Worm (Caenorhabditis elegans) whole organism, young adult: ENCODE results near the gene R04F11.3.

Source experiments
- B0035.1 ChIP-seq: sonication (generic microtip); optimal IDR thresholded peaks from 2 replicates; lab custom pipeline; 2016; ENCODE audit warnings: missing genetic modification characterization, mild to moderate bottlenecking, missing compliant biosample characterization, missing genotype, missing genetic modification reagents
- C06A6.2 ChIP-seq: fragments of 200-800 bp; sonication (Bioruptor generic); conservative IDR thresholded peaks from 2 replicates; pipeline ENCODE4 v1.3.6; 2022; ENCODE audit warnings: missing genetic modification characterization, missing compliant biosample characterization
- C17E4.6 ChIP-seq: fragments of 200-800 bp; sonication (Bioruptor generic); IDR thresholded peaks from 2 replicates; pipeline ENCODE4 v1.3.6; 2022; ENCODE audit warnings: missing genetic modification reagents, missing genetic modification characterization, missing compliant biosample characterization
- F22D6.2 ChIP-seq: sonication (generic microtip); optimal IDR thresholded peaks from 2 replicates; lab custom pipeline; 2016; ENCODE audit warnings: mild to moderate bottlenecking, missing genetic modification characterization, missing compliant biosample characterization
- F39B2.1 ChIP-seq: fragments of 200-800 bp; sonication (Bioruptor generic); IDR thresholded peaks from 2 replicates; pipeline ENCODE4 v1.3.6; 2022; ENCODE audit warnings: missing genetic modification reagents, missing genetic modification characterization, missing compliant biosample characterization
- F52B5.7 ChIP-seq: sonication (generic microtip); optimal IDR thresholded peaks from 2 replicates; lab custom pipeline; 2016; ENCODE audit warnings: mild to moderate bottlenecking, missing genetic modification characterization, missing compliant biosample characterization
- T07F8.4 ChIP-seq: sonication (generic microtip); optimal IDR thresholded peaks from 2 replicates; lab custom pipeline; 2016; ENCODE audit warnings: mild to moderate bottlenecking, missing genetic modification characterization, moderate library complexity, missing compliant biosample characterization
- Y53F4B.3 ChIP-seq: fragments of 200-800 bp; sonication (Bioruptor generic); IDR thresholded peaks from 2 replicates; pipeline ENCODE4 v1.3.6; 2022; ENCODE audit warnings: missing genetic modification reagents, missing genetic modification characterization, missing compliant biosample characterization
- Y56A3A.18 ChIP-seq: fragments of 200-800 bp; sonication (Bioruptor generic); IDR thresholded peaks from 2 replicates; pipeline ENCODE4 v1.3.6; 2022; ENCODE audit warnings: missing genetic modification reagents, missing genetic modification characterization, missing compliant biosample characterization
- bed-1 ChIP-seq: fragments of 200-800 bp; sonication (Bioruptor generic); IDR thresholded peaks from 2 replicates; pipeline ENCODE4 v1.3.6; 2022; ENCODE audit warnings: missing genetic modification reagents, missing genetic modification characterization, missing compliant biosample characterization
- bed-2 ChIP-seq: fragments of 200-800 bp; sonication (Bioruptor generic); IDR thresholded peaks from 2 replicates; pipeline ENCODE4 v1.3.6; 2022; ENCODE audit warnings: missing genetic modification reagents, missing genetic modification characterization, missing compliant biosample characterization
- ceh-100 ChIP-seq: fragments of 200-800 bp; sonication (Bioruptor generic); IDR thresholded peaks from 2 replicates; pipeline ENCODE4 v1.3.6; 2022; ENCODE audit warnings: missing genetic modification reagents, missing genetic modification characterization, missing compliant biosample characterization
- ceh-27 ChIP-seq: fragments of 200-800 bp; sonication (Bioruptor generic); optimal IDR thresholded peaks from 2 replicates; lab custom pipeline; 2018; ENCODE audit warnings: mild to moderate bottlenecking, missing genetic modification characterization, moderate library complexity, missing compliant biosample characterization
- ceh-79 ChIP-seq: sonication (generic microtip); optimal IDR thresholded peaks from 2 replicates; lab custom pipeline; 2017; ENCODE audit warnings: mild to moderate bottlenecking, missing genetic modification characterization, missing compliant biosample characterization
- egl-44 ChIP-seq: fragments of 200-800 bp; sonication (Bioruptor generic); IDR thresholded peaks from 2 replicates; pipeline ENCODE4 v1.3.6; 2022; ENCODE audit warnings: missing genetic modification reagents, missing genetic modification characterization, missing compliant biosample characterization
- ekl-4 ChIP-seq: fragments of 200-800 bp; sonication (Bioruptor generic); IDR thresholded peaks from 2 replicates; pipeline ENCODE4 v1.3.6; 2022; ENCODE audit warnings: missing genetic modification reagents, missing genetic modification characterization, missing compliant biosample characterization
- gei-17 ChIP-seq: fragments of 200-800 bp; sonication (Bioruptor generic); optimal IDR thresholded peaks from 2 replicates; lab custom pipeline; 2018; ENCODE audit warnings: mild to moderate bottlenecking, missing genetic modification characterization, missing compliant biosample characterization
- hlh-12 ChIP-seq: sonication (generic microtip); optimal IDR thresholded peaks from 2 replicates; lab custom pipeline; 2016; ENCODE audit warnings: missing genetic modification characterization, missing compliant biosample characterization
- hsf-1 ChIP-seq: fragments of 200-800 bp; sonication (Bioruptor generic); IDR thresholded peaks from 2 replicates; pipeline ENCODE4 v1.3.6; 2022; ENCODE audit warnings: missing genetic modification reagents, missing genetic modification characterization, missing compliant biosample characterization
- lin-26 ChIP-seq: fragments of 200-800 bp; sonication (Bioruptor generic); IDR thresholded peaks from 2 replicates; pipeline ENCODE4 v1.3.6; 2022; ENCODE audit warnings: missing genetic modification reagents, missing genetic modification characterization, missing compliant biosample characterization
- lin-35 ChIP-seq, 3 experiments: fragments of 150-350 bp in 2 of 3; sonication (generic microtip) in 1 of 3; optimal IDR thresholded peaks; 2 replicates each; lab custom pipeline; 2014 to 2018; ENCODE audit warnings: missing biosample characterization in 3 of 3, missing genetic modification characterization in 3 of 3, missing genetic modification reagents in 3 of 3
- lin-40 ChIP-seq: sonication (generic microtip); optimal IDR thresholded peaks from 2 replicates; lab custom pipeline; 2016; ENCODE audit warnings: missing genetic modification characterization, mild to moderate bottlenecking, missing compliant biosample characterization, missing genotype, missing genetic modification reagents
- lin-54 ChIP-seq: fragments of 200-800 bp; sonication (Bioruptor generic); optimal IDR thresholded peaks from 2 replicates; lab custom pipeline; 2018; ENCODE audit warnings: mild to moderate bottlenecking, missing genetic modification characterization, missing compliant biosample characterization
- lsy-27 ChIP-seq: sonication (generic microtip); optimal IDR thresholded peaks from 2 replicates; lab custom pipeline; 2017; ENCODE audit warnings: missing genetic modification characterization, mild to moderate bottlenecking, missing compliant biosample characterization, antibody characterized with exemption, missing genotype, borderline replicate concordance; ENCODE audit not compliant: insufficient read depth
- madf-10 ChIP-seq: sonication (generic microtip); optimal IDR thresholded peaks from 2 replicates; lab custom pipeline; 2016; ENCODE audit warnings: mild to moderate bottlenecking, missing genetic modification characterization, missing compliant biosample characterization
- madf-8 ChIP-seq: fragments of 200-800 bp; sonication (Bioruptor generic); conservative IDR thresholded peaks from 2 replicates; pipeline ENCODE4 v1.3.6; 2022; ENCODE audit warnings: missing genetic modification reagents, missing genetic modification characterization, missing compliant biosample characterization
- mes-4 ChIP-seq: sonication (generic microtip); optimal IDR thresholded peaks from 2 replicates; lab custom pipeline; 2016; ENCODE audit warnings: missing genotype, missing genetic modification characterization, missing compliant biosample characterization
- mxl-1 ChIP-seq: sonication (generic microtip); optimal IDR thresholded peaks from 2 replicates; lab custom pipeline; 2016; ENCODE audit warnings: missing genetic modification characterization, missing compliant biosample characterization
- nfya-2 ChIP-seq: fragments of 200-800 bp; sonication (Bioruptor generic); IDR thresholded peaks from 2 replicates; pipeline ENCODE4 v1.3.6; 2022; ENCODE audit warnings: missing genetic modification reagents, missing genetic modification characterization, missing compliant biosample characterization
- nfyb-1 ChIP-seq: fragments of 200-800 bp; sonication (Bioruptor generic); IDR thresholded peaks from 2 replicates; pipeline ENCODE4 v1.3.6; 2022; ENCODE audit warnings: missing genetic modification reagents, missing genetic modification characterization, missing compliant biosample characterization
- nhr-27 ChIP-seq: fragments of 200-800 bp; sonication (Bioruptor generic); optimal IDR thresholded peaks from 2 replicates; lab custom pipeline; 2018; ENCODE audit warnings: mild to moderate bottlenecking, missing genetic modification characterization, moderate library complexity, missing compliant biosample characterization
- nhr-80 ChIP-seq: sonication (generic microtip); optimal IDR thresholded peaks from 2 replicates; lab custom pipeline; 2016; ENCODE audit warnings: missing genetic modification characterization, missing compliant biosample characterization
- pbrm-1 ChIP-seq: fragments of 200-800 bp; sonication (Bioruptor generic); IDR thresholded peaks from 2 replicates; pipeline ENCODE4 v1.3.6; 2022; ENCODE audit warnings: missing genetic modification reagents, missing genetic modification characterization, missing compliant biosample characterization
- repo-1 ChIP-seq: sonication (generic microtip); optimal IDR thresholded peaks from 2 replicates; lab custom pipeline; 2017; ENCODE audit warnings: mild to moderate bottlenecking, missing genetic modification characterization, missing compliant biosample characterization
- rpc-1 ChIP-seq, 2 experiments: fragments of 150-350 bp in 1 of 2; sonication (generic microtip) in 1 of 2; optimal IDR thresholded peaks; 2 replicates each; lab custom pipeline; 2014 to 2018; ENCODE audit warnings: missing biosample characterization in 1 of 2, missing genetic modification characterization in 1 of 2, missing genetic modification reagents in 1 of 2, missing genotype in 1 of 2
- sea-2 ChIP-seq: fragments of 200-800 bp; sonication (Bioruptor generic); IDR thresholded peaks from 2 replicates; pipeline ENCODE4 v1.3.6; 2022; ENCODE audit warnings: missing genetic modification characterization, missing compliant biosample characterization
- snpc-3.4 ChIP-seq: sonication (generic microtip); optimal IDR thresholded peaks from 2 replicates; lab custom pipeline; 2017; ENCODE audit warnings: missing genetic modification characterization, mild to moderate bottlenecking, missing compliant biosample characterization, antibody characterized with exemption, moderate library complexity, missing genotype, missing genetic modification reagents
- somi-1 ChIP-seq: fragments of 200-800 bp; sonication (Bioruptor generic); optimal IDR thresholded peaks from 2 replicates; lab custom pipeline; 2018; ENCODE audit warnings: mild to moderate bottlenecking, missing genetic modification characterization, missing compliant biosample characterization
- tbp1 ChIP-seq: fragments of 200-800 bp; sonication (Bioruptor generic); optimal IDR thresholded peaks from 2 replicates; lab custom pipeline; 2018; ENCODE audit warnings: mild to moderate bottlenecking, missing genetic modification characterization, missing compliant biosample characterization
- tlf-1 ChIP-seq: fragments of 200-800 bp; sonication (Bioruptor generic); optimal IDR thresholded peaks from 2 replicates; lab custom pipeline; 2018; ENCODE audit warnings: mild to moderate bottlenecking, missing genetic modification characterization, missing compliant biosample characterization
- xnd-1 ChIP-seq: sonication (generic microtip); optimal IDR thresholded peaks from 2 replicates; lab custom pipeline; 2016; ENCODE audit warnings: missing genotype, missing genetic modification reagents, missing genetic modification characterization, missing compliant biosample characterization
- zfh-2 ChIP-seq: fragments of 200-800 bp; sonication (Bioruptor generic); conservative IDR thresholded peaks from 2 replicates; pipeline ENCODE4 v1.3.6; 2022; ENCODE audit warnings: missing genetic modification reagents, missing genetic modification characterization, missing compliant biosample characterization
- ztf-22 ChIP-seq: fragments of 200-800 bp; sonication (Bioruptor generic); optimal IDR thresholded peaks from 2 replicates; lab custom pipeline; 2018; ENCODE audit warnings: mild to moderate bottlenecking, missing genetic modification characterization, moderate library complexity, missing compliant biosample characterization
- ztf-6 ChIP-seq: fragments of 200-800 bp; sonication (Bioruptor generic); IDR thresholded peaks from 2 replicates; pipeline ENCODE4 v1.3.6; 2022; ENCODE audit warnings: missing genetic modification reagents, missing genetic modification characterization, missing compliant biosample characterization

Gene R04F11.3

ce11 chrV:12300166-12300565 lies 16.8 kb downstream of the R04F11.3 start (continued):
- TF ChIP-seq hlh-12 (tag; lab: Kevin White, UChicago) (no peak), tlf-1 (no peak), nhr-80 (peak; percentile 59), egl-44 (GFP tag; lab: Robert Waterston, UW) (no peak), ceh-100 (GFP tag; lab: Robert Waterston, UW) (no peak), F39B2.1 (GFP tag; lab: Robert Waterston, UW) (no peak), ekl-4 (GFP tag; lab: Robert Waterston, UW) (no peak), gei-17 (no peak), mxl-1 (tag; lab: Kevin White, UChicago) (no peak), ztf-6 (GFP tag; lab: Robert Waterston, UW) (no peak), Y56A3A.18 (GFP tag; lab: Robert Waterston, UW) (0 out of 2 replicates have a peak, but pooled peaks have one; percentile 64), nfyb-1 (GFP tag; lab: Robert Waterston, UW) (no peak), ceh-79 (tag; lab: Kevin White, UChicago) (no peak), B0035.1 (tag; lab: Kevin White, UChicago) (no peak), T07F8.4 (no peak), lin-54 (GFP tag; lab: Kevin White, UChicago) (peak; percentile 12), xnd-1 (no peak), rpc-1 (optimal IDR thresholded peaks at IDR 0.05; lab: Kevin White, UChicago) (no peak), rpc-1 (tag; optimal IDR thresholded peaks at IDR 0.05; lab: Kevin White, UChicago) (no peak)

DNA sequence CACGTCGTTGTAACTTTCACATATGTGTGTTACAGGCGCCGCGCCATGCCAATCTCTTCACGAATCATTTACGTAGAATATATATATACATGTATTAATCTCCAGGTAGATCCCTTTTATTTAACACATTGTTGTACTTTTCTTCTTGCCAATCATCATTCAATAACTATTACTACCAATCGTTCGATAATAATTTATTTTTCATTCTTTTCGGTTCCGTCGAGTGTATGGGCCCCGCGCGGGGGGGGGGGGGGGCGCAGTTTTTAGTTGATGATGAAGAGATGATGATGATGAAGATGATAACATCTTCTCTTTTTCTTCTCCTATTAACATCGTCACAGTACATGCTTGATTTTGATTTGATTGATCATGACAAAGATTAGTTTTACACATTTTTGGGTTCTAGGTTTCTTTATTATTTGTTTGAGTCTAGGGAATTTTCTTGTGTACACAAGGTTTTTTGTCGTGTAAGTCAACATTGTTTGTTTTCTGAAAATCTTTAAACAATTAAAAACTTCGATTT lies 17.7 kb downstream of the R04F11.3 start:
- TF ChIP-seq lin-35 (GFP tag; optimal IDR thresholded peaks at IDR 0.05; lab: Kevin White, UChicago) (no peak), nfya-2 (no peak), xnd-1 (no peak), sea-2 (GFP tag; lab: Robert Waterston, UW) (no peak), Y53F4B.3 (no peak), repo-1 (no peak), bed-2 (GFP tag; lab: Robert Waterston, UW) (no peak), rpc-1 (optimal IDR thresholded peaks at IDR 0.05; lab: Kevin White, UChicago) (no peak), rpc-1 (tag; optimal IDR thresholded peaks at IDR 0.05; lab: Kevin White, UChicago) (no peak), madf-8 (GFP tag; lab: Robert Waterston, UW) (no peak), bed-1 (GFP tag; lab: Robert Waterston, UW) (no peak), F22D6.2 (tag; lab: Kevin White, UChicago) (no peak), lsy-27 (tag; lab: Kevin White, UChicago) (no peak), F52B5.7 (tag; lab: Kevin White, UChicago) (no peak), nhr-27 (tag; lab: Kevin White, UChicago) (no peak)

DNA sequence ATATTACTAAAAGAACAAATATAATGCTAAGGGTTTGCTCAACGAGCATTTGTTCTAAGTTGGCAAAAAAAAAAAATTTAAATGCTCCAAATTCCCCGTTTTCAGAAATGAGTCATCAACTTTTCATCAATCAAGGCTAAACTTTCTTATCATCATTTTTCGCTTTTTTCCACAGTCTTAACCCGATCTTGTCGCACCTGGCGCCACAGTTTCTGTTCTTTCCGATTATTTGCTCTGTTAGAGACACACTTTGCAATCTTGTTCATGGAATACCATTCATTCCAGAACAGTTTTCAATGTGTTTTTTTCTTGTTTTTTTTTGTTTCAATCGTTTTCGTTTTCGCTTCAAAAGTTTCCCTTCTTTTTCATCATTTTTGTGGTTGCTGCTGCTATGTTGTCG lies 18.8 kb downstream of the R04F11.3 start:
- TF ChIP-seq pbrm-1 (GFP tag; lab: Robert Waterston, UW) (no peak), snpc-3.4 (tag; lab: Kevin White, UChicago) (no peak), zfh-2 (GFP tag; lab: Robert Waterston, UW) (no peak), xnd-1 (no peak), lin-26 (no peak), nhr-80 (peak; percentile 80), repo-1 (no peak)

DNA sequence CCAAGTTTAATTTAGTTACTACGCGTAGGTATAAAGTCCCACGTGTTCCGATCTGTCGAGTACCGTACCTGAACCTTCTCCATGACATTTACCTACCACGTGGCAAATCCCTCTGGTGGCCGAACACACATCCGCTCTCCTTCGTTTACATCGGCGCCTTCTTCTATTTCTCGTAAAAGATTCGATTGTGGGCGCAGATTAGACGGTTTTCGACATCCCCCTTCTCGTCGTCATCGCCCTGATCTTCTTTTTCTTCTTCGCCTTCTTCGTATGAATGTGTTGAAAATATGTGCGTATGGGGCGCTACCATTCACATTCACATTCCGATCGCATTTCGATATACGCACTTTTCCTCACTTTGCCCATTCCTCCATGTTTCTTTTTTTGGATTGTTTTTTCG lies 20.2 kb downstream of the R04F11.3 start:
- TF ChIP-seq ceh-27 (GFP tag; lab: Kevin White, UChicago), result no peak
- no peak for TF ChIP-seq hsf-1
- TF ChIP-seq lin-40, result no peak
- no peak for TF ChIP-seq ztf-22 (GFP tag; lab: Kevin White, UChicago)
- no peak for TF ChIP-seq xnd-1
- no peak for TF ChIP-seq tbp1 (GFP tag; lab: Kevin White, UChicago)
- TF ChIP-seq gei-17, result no peak
- TF ChIP-seq C17E4.6 (GFP tag; lab: Robert Waterston, UW), result no peak
- no peak for TF ChIP-seq madf-10 (tag; lab: Kevin White, UChicago)
- no peak for TF ChIP-seq somi-1 (GFP tag; lab: Kevin White, UChicago)
- TF ChIP-seq pbrm-1 (GFP tag; lab: Robert Waterston, UW), result no peak
- TF ChIP-seq C06A6.2 (GFP tag; lab: Robert Waterston, UW), result no peak
- no peak for TF ChIP-seq mes-4 (tag; lab: Kevin White, UChicago)
